Worm (Caenorhabditis elegans): ENCODE results near the gene set-9.
A peak's percentile ranks its signal among the peaks of the same experiment; 100 is the strongest.

The set-9 gene

ce11 chrIV:4356879-4357278 lies 49.2 kb downstream of the set-9 start, which contains the start of gene W03B1.9:
TSS of gene W03B1.9 (minus strand) at chrIV:4356979.
- TF ChIP-seq snpc-4 (tag; optimal IDR thresholded peaks at IDR 0.05) (no peak), mab-5 (tag; optimal IDR thresholded peaks at IDR 0.05) (no peak), nhr-237 (tag; optimal IDR thresholded peaks at IDR 0.05) (no peak), nhr-76 (tag; optimal IDR thresholded peaks at IDR 0.05) (no peak), lin-13 (tag; optimal IDR thresholded peaks at IDR 0.05) (no peak), ceh-83 (GFP tag; optimal IDR thresholded peaks at IDR 0.05) (no peak), ztf-11 (tag; optimal IDR thresholded peaks at IDR 0.05) (no peak), pha-4 (tag; optimal IDR thresholded peaks at IDR 0.05) (no peak), M03D4.4 (tag; optimal IDR thresholded peaks at IDR 0.05) (no peak), elt-1 (tag; optimal IDR thresholded peaks at IDR 0.05; ENCODE audit: borderline replicate concordance, insufficient read depth) (no peak), sem-2 (GFP tag; optimal IDR thresholded peaks at IDR 0.05) (no peak), flh-1 (GFP tag; optimal IDR thresholded peaks at IDR 0.05) (no peak), nhr-12 (tag; optimal IDR thresholded peaks at IDR 0.05) (no peak), bed-3 (GFP tag; optimal IDR thresholded peaks at IDR 0.05) (no peak)

ce11 chrIV:4357296-4357695 lies 49.6 kb downstream of the set-9 start, which contains the start of gene sars-2:
TSS of gene sars-2 (plus strand) at chrIV:4357636.
- TF ChIP-seq elt-3 (tag; optimal IDR thresholded peaks at IDR 0.05) (no peak), ceh-39 (tag; optimal IDR thresholded peaks at IDR 0.05) (no peak), zip-8 (tag; optimal IDR thresholded peaks at IDR 0.05) (no peak), ces-1 (GFP tag; optimal IDR thresholded peaks at IDR 0.05) (peak; percentile 31), snpc-4 (tag; optimal IDR thresholded peaks at IDR 0.05) (no peak), lsy-2 (tag; optimal IDR thresholded peaks at IDR 0.05) (peak; percentile 41)

ce11 chrIV:4359653-4360052 lies 52.0 kb downstream of the set-9 start, which contains the start of gene F55F10.3:
TSS of gene F55F10.3 (plus strand) at chrIV:4359953.
- no peak for TF ChIP-seq ztf-11 (tag; optimal IDR thresholded peaks at IDR 0.05)
- no peak for TF ChIP-seq ham-2 (GFP tag; optimal IDR thresholded peaks at IDR 0.05)
- no peak for TF ChIP-seq ceh-39 (tag; optimal IDR thresholded peaks at IDR 0.05)
- no peak for TF ChIP-seq ceh-43 (GFP tag; optimal IDR thresholded peaks at IDR 0.05)

ce11 chrIV:4360497-4360896 lies 52.8 kb downstream of the set-9 start, which contains the start of gene F55F10.1:
TSS of gene F55F10.1 (plus strand) at chrIV:4360837.
- TF ChIP-seq mep-1 (tag; optimal IDR thresholded peaks at IDR 0.05) (peak; percentile 53), hlh-1 (tag; optimal IDR thresholded peaks at IDR 0.05) (no peak), flh-1 (GFP tag; optimal IDR thresholded peaks at IDR 0.05) (no peak), ceh-83 (GFP tag; optimal IDR thresholded peaks at IDR 0.05) (no peak), pha-4 (tag; optimal IDR thresholded peaks at IDR 0.05) (no peak)

Measured in whole organism, mixed stage, embryonic.